Fruit fly (Drosophila melanogaster) whole organism, embryonic: ENCODE results near the gene CG12702.

Experiments
- Antp ChIP-seq: fragments of 200-800 bp; sonication (Bioruptor generic); optimal IDR thresholded peaks from 3 replicates; lab custom pipeline; 2016; ENCODE audit warnings: missing biosample characterization, missing genetic modification characterization
- CG10209 ChIP-seq: fragments of 200-800 bp; sonication (Bioruptor generic); optimal IDR thresholded peaks from 3 replicates; lab custom pipeline; 2017; ENCODE audit warnings: missing biosample characterization, mild to moderate bottlenecking, missing genetic modification characterization, missing genetic modification reagents
- CG1024 ChIP-seq: fragments of 200-800 bp; sonication (Bioruptor generic); IDR thresholded peaks from 2 replicates; pipeline ENCODE4 v1.3.6; 2022; ENCODE audit warnings: missing biosample characterization, missing genetic modification characterization
- CG10366 ChIP-seq: fragments of 200-800 bp; sonication (Bioruptor generic); IDR thresholded peaks from 2 replicates; pipeline ENCODE4 v1.3.6; 2022; ENCODE audit warnings: missing biosample characterization, missing genetic modification characterization
- CG16813 ChIP-seq: fragments of 200-800 bp; sonication (Bioruptor generic); IDR thresholded peaks from 3 replicates; pipeline ENCODE4 v1.3.6; 2022; ENCODE audit warnings: missing biosample characterization, missing genetic modification characterization; ENCODE audit not compliant: partially characterized antibody
- CG1832 ChIP-seq: fragments of 200-800 bp; sonication (Bioruptor generic); optimal IDR thresholded peaks from 2 replicates; lab custom pipeline; 2017; ENCODE audit warnings: missing biosample characterization, mild to moderate bottlenecking, missing genetic modification characterization, inconsistent platforms
- CG3281 ChIP-seq: fragments of 200-800 bp; sonication (Bioruptor generic); optimal IDR thresholded peaks from 3 replicates; lab custom pipeline; 2017; ENCODE audit warnings: missing biosample characterization, mild to moderate bottlenecking, missing genetic modification characterization
- CG4328 ChIP-seq: fragments of 200-800 bp; sonication (Bioruptor generic); optimal IDR thresholded peaks from 3 replicates; lab custom pipeline; 2017; ENCODE audit warnings: missing biosample characterization, missing genetic modification reagents, missing genetic modification characterization
- CG43689 ChIP-seq: fragments of 200-800 bp; sonication (Bioruptor generic); IDR thresholded peaks from 2 replicates; pipeline ENCODE4 v1.3.6; 2022; ENCODE audit warnings: missing biosample characterization, missing genetic modification characterization
- CG4424 ChIP-seq: fragments of 200-800 bp; sonication (Bioruptor generic); optimal IDR thresholded peaks from 3 replicates; lab custom pipeline; 2016; ENCODE audit warnings: missing biosample characterization, missing genetic modification characterization
- CG7745 ChIP-seq: fragments of 200-800 bp; sonication (Bioruptor generic); optimal IDR thresholded peaks from 2 replicates; lab custom pipeline; 2018; ENCODE audit warnings: missing biosample characterization, mild to moderate bottlenecking, missing genetic modification characterization, moderate library complexity
- CG7928 ChIP-seq: fragments of 200-800 bp; sonication (Bioruptor generic); optimal IDR thresholded peaks from 2 replicates; lab custom pipeline; 2017; ENCODE audit warnings: missing biosample characterization, mild to moderate bottlenecking, missing genetic modification characterization
- CG9727 ChIP-seq: fragments of 200-800 bp; sonication (Bioruptor generic); optimal IDR thresholded peaks from 3 replicates; lab custom pipeline; 2017; ENCODE audit warnings: missing biosample characterization, mild to moderate bottlenecking, missing genetic modification characterization
- Deaf1 ChIP-seq: fragments of 200-800 bp; optimal IDR thresholded peaks from 3 replicates; lab custom pipeline; 2019; ENCODE audit warnings: missing biosample characterization, mild to moderate bottlenecking, missing genetic modification characterization, moderate library complexity
- Dek ChIP-seq: fragments of 200-800 bp; sonication (Bioruptor generic); optimal IDR thresholded peaks from 3 replicates; lab custom pipeline; 2019; ENCODE audit warnings: missing biosample characterization, mild to moderate bottlenecking, missing genetic modification characterization, moderate library complexity
- Dip2 ChIP-seq: fragments of 200-800 bp; sonication (Bioruptor generic); IDR thresholded peaks from 2 replicates; pipeline ENCODE4 v1.3.6; 2022; ENCODE audit warnings: missing biosample characterization, missing genetic modification characterization
- Ets65A ChIP-seq: fragments of 200-800 bp; sonication (Bioruptor generic); peaks from one replicate; lab custom pipeline; 2016; ENCODE audit warnings: missing biosample characterization, missing genetic modification characterization
- H2.0 ChIP-seq: fragments of 200-800 bp; sonication (Bioruptor generic); IDR thresholded peaks from 2 replicates; pipeline ENCODE4 v1.3.6; 2022; ENCODE audit warnings: missing biosample characterization, missing genetic modification characterization
- Med ChIP-seq: fragments of 200-800 bp; sonication (Bioruptor generic); peaks from one replicate; lab custom pipeline; 2016; ENCODE audit warnings: missing biosample characterization, missing genetic modification characterization, mild to moderate bottlenecking, inconsistent platforms, moderate library complexity
- NC2α ChIP-seq: fragments of 200-800 bp; sonication (Bioruptor generic); optimal IDR thresholded peaks from 2 replicates; lab custom pipeline; 2016; ENCODE audit warnings: missing biosample characterization, missing genetic modification characterization
- NC2β ChIP-seq: fragments of 200-800 bp; sonication (Bioruptor generic); optimal IDR thresholded peaks from 2 replicates; lab custom pipeline; 2016; ENCODE audit warnings: missing biosample characterization, missing genetic modification characterization
- Oli ChIP-seq: fragments of 200-800 bp; sonication (Bioruptor generic); optimal IDR thresholded peaks from 2 replicates; lab custom pipeline; 2018; ENCODE audit warnings: missing biosample characterization, mild to moderate bottlenecking, missing genetic modification characterization, moderate library complexity
- ash1 ChIP-seq: fragments of 200-800 bp; sonication (Bioruptor generic); optimal IDR thresholded peaks from 2 replicates; lab custom pipeline; 2018; ENCODE audit warnings: missing biosample characterization, mild to moderate bottlenecking, missing genetic modification characterization
- ato ChIP-seq: fragments of 200-800 bp; sonication (Bioruptor generic); IDR thresholded peaks from 2 replicates; pipeline ENCODE4 v1.3.6; 2022; ENCODE audit warnings: missing biosample characterization, missing genetic modification characterization; ENCODE audit not compliant: partially characterized antibody
- br ChIP-seq: fragments of >200 bp; optimal IDR thresholded peaks from 2 replicates; lab custom pipeline; 2017
- cad ChIP-seq: fragments of >200 bp; optimal IDR thresholded peaks from 2 replicates; lab custom pipeline; 2017; ENCODE audit warnings: missing biosample characterization, missing genetic modification characterization
- cas ChIP-seq: fragments of 200-800 bp; sonication (Bioruptor generic); IDR thresholded peaks from 2 replicates; pipeline ENCODE4 v1.3.6; 2022; ENCODE audit warnings: missing biosample characterization, missing genetic modification characterization
- caup ChIP-seq: fragments of 200-800 bp; sonication (Bioruptor generic); optimal IDR thresholded peaks from 3 replicates; lab custom pipeline; 2017; ENCODE audit warnings: missing biosample characterization, mild to moderate bottlenecking, missing genetic modification characterization, moderate library complexity; ENCODE audit not compliant: severe bottlenecking
- cg ChIP-seq: fragments of 200-800 bp; sonication (Bioruptor generic); optimal IDR thresholded peaks from 3 replicates; lab custom pipeline; 2019; ENCODE audit warnings: missing biosample characterization, mild to moderate bottlenecking, missing genetic modification characterization, moderate library complexity
- croc ChIP-seq: fragments of 200-800 bp; sonication (Bioruptor generic); conservative IDR thresholded peaks from 3 replicates; pipeline ENCODE4 v1.3.6; 2022; ENCODE audit warnings: missing biosample characterization, missing genetic modification characterization
- crol ChIP-seq: fragments of 200-800 bp; sonication (Bioruptor generic); IDR thresholded peaks from 2 replicates; pipeline ENCODE4 v1.3.6; 2022; ENCODE audit warnings: missing biosample characterization, missing genetic modification characterization
- disco-r ChIP-seq: fragments of 200-800 bp; sonication (Bioruptor generic); optimal IDR thresholded peaks from 2 replicates; lab custom pipeline; 2016; ENCODE audit warnings: missing biosample characterization, missing genetic modification characterization
- eve ChIP-seq, 2 experiments: fragments of >200 bp; optimal IDR thresholded peaks; 2 replicates each; lab custom pipeline; 2017; ENCODE audit warnings: missing biosample characterization in 2 of 2, missing genetic modification characterization in 2 of 2
- grn ChIP-seq: fragments of 200-800 bp; sonication (Bioruptor generic); optimal IDR thresholded peaks from 3 replicates; lab custom pipeline; 2017; ENCODE audit warnings: missing biosample characterization, missing genetic modification characterization
- nom ChIP-seq: fragments of 200-800 bp; sonication (Bioruptor generic); optimal IDR thresholded peaks from 2 replicates; lab custom pipeline; 2017; ENCODE audit warnings: missing biosample characterization, missing genetic modification characterization, mild to moderate bottlenecking, moderate library complexity, missing genetic modification reagents
- onecut ChIP-seq: fragments of 200-800 bp; sonication (Bioruptor generic); IDR thresholded peaks from 2 replicates; pipeline ENCODE4 v1.3.6; 2022; ENCODE audit warnings: missing biosample characterization, missing genetic modification characterization
- p53 ChIP-seq: fragments of 200-800 bp; sonication (Bioruptor generic); optimal IDR thresholded peaks from 2 replicates; lab custom pipeline; 2016; ENCODE audit warnings: missing biosample characterization, missing genetic modification characterization
- phol ChIP-seq: fragments of 200-800 bp; sonication (Bioruptor generic); optimal IDR thresholded peaks from 3 replicates; lab custom pipeline; 2018; ENCODE audit warnings: missing biosample characterization, mild to moderate bottlenecking, missing genetic modification characterization, moderate library complexity
- salm ChIP-seq: fragments of 200-800 bp; sonication (Bioruptor generic); optimal IDR thresholded peaks from 2 replicates; lab custom pipeline; 2018; ENCODE audit warnings: missing biosample characterization, mild to moderate bottlenecking, missing genetic modification characterization
- schlank ChIP-seq: fragments of 200-800 bp; sonication (Bioruptor generic); optimal IDR thresholded peaks from 2 replicates; lab custom pipeline; 2018; ENCODE audit warnings: missing biosample characterization, mild to moderate bottlenecking, missing genetic modification characterization
- sr ChIP-seq: fragments of 200-800 bp; sonication (Bioruptor generic); IDR thresholded peaks from 3 replicates; pipeline ENCODE4 v1.3.6; 2022; ENCODE audit warnings: missing biosample characterization, missing genetic modification characterization
- tll ChIP-seq, 2 experiments: fragments of 200-800 bp in 1 of 2; fragments of >200 bp in 1 of 2; sonication (Bioruptor generic) in 1 of 2; optimal IDR thresholded peaks; 2 replicates each; lab custom pipeline; 2017 to 2019; ENCODE audit warnings: missing biosample characterization in 2 of 2, missing genetic modification characterization in 2 of 2, mild to moderate bottlenecking in 1 of 2, moderate library complexity in 1 of 2
- vvl ChIP-seq: fragments of 200-800 bp; sonication (Bioruptor generic); IDR thresholded peaks from 2 replicates; pipeline ENCODE4 v1.3.6; 2022; ENCODE audit warnings: missing biosample characterization, missing genetic modification characterization
- zen ChIP-seq: fragments of 200-800 bp; sonication (Bioruptor generic); optimal IDR thresholded peaks from 3 replicates; lab custom pipeline; 2018; ENCODE audit warnings: missing biosample characterization, mild to moderate bottlenecking, missing genetic modification characterization, moderate library complexity
- zf30C ChIP-seq: fragments of 200-800 bp; sonication (Bioruptor generic); optimal IDR thresholded peaks from 3 replicates; lab custom pipeline; 2018; ENCODE audit warnings: missing biosample characterization, mild to moderate bottlenecking, missing genetic modification characterization

Gene CG12702

DNA sequence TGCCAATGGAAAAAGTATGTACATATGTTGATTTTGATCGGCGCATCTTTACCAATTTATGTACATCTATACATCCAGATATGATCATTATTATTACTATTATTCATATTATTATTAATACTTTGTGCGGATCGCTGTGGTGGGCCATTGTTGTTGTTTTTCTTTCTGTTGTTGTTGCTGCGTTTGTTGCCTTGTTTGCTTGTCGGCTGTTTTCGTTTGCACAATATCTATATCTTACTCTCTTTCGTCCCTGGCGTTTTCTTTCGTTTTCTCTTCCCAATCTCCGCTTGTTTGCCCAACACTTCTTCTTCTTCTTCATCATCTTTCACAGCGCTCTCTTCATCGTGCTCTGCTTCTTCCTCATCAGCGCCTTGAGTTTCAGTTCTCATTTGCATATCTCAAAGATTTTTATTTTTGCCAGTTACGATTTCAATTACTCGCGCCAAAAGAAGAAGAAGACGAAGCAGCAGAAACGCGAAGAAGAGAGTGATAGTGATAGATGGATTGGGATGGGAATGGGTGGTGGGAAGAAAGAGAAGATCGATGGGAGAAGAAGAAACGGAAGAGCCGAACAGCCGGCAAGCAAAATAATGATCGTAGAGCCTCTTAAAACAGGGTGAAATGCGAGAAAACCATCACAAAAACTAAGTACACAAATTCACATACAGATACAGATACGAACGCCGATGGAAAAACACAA is 23.4 kb upstream of the CG12702 start (continued):
- TF ChIP-seq CG1832 (GFP tag; lab: Kevin White, UChicago): no peak

DNA sequence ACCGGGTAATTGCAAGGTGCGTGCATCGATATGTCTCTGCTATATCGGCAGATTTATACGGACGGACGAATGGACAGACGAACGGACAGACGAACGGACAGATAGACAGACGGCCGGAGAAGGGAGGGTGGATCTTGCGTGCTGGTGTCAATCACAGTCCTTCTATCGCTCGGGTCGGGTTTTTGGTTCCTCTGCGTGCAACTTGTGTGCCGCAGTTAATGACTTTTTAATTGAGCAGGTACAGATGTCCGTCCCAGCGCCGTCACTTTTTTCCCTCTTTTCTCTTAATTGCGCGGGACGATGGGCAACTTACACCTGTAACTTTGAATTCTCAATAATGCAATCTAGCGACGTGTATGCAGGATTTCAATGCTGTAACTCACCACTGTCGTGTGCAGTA is 22.1 kb upstream of the CG12702 start:
- TF ChIP-seq CG9727 (GFP tag; lab: Kevin White, UChicago): no peak
- TF ChIP-seq CG10209 (GFP tag; lab: Kevin White, UChicago): peak; percentile 12
- TF ChIP-seq tll (GFP tag; optimal IDR thresholded peaks at IDR 0.05; lab: Kevin White, UChicago): peak in 1 of 2 experiments; percentile 81
- no peak for TF ChIP-seq disco-r
- TF ChIP-seq p53 (GFP tag; lab: Kevin White, UChicago): no peak
- peak; percentile 99 for TF ChIP-seq zen (tag; lab: Kevin White, UChicago)
- TF ChIP-seq zf30C: no peak
- no peak for TF ChIP-seq CG1024 (GFP tag; lab: Robert Waterston, UW)
- no peak for TF ChIP-seq grn (GFP tag; lab: Kevin White, UChicago)
- no peak for TF ChIP-seq Dip2 (GFP tag; lab: Robert Waterston, UW)

DNA sequence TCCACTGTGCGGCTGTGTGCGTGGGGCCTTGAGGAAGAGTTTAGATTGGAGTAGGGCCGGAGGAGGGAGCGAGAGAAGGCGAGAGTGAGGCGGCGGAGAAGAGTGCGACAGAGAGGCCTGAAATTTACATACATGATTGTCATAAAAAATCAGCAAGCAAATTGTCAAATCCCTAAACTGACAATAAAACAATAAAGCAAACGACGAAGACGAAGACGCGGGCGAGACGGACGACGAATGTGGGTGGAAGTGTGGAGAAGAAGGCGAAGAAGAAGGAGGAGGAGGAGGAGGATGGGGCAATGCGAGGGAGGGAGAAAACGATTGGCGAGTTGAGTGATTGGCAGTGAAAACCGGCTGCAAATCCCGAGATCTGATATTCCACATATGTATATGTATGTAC is 20.7 kb upstream of the CG12702 start:
- no peak for TF ChIP-seq cas (GFP tag; lab: Robert Waterston, UW)
- TF ChIP-seq CG43689: no peak
- no peak for TF ChIP-seq ato (GFP tag; lab: Robert Waterston, UW)
- no peak for TF ChIP-seq CG4424 (GFP tag; lab: Kevin White, UChicago)
- TF ChIP-seq CG7928 (GFP tag; lab: Kevin White, UChicago): no peak
- TF ChIP-seq CG1832 (GFP tag; lab: Kevin White, UChicago): peak; percentile 51
- TF ChIP-seq salm (tag; lab: Kevin White, UChicago): no peak
- no peak for TF ChIP-seq Antp
- TF ChIP-seq onecut: no peak
- TF ChIP-seq nom (GFP tag; lab: Kevin White, UChicago): no peak
- no peak for TF ChIP-seq H2.0 (GFP tag; lab: Robert Waterston, UW)
- 0 out of 3 replicates have a peak, but pooled peaks have one; percentile 21 for TF ChIP-seq sr (GFP tag; lab: Robert Waterston, UW)
- no peak for TF ChIP-seq caup (GFP tag; lab: Kevin White, UChicago)
- TF ChIP-seq CG3281 (GFP tag; lab: Kevin White, UChicago): no peak
- no peak for TF ChIP-seq NC2β (GFP tag; lab: Kevin White, UChicago)
- no peak for TF ChIP-seq CG7745
- no peak for TF ChIP-seq croc (GFP tag; lab: Robert Waterston, UW)
- no peak for TF ChIP-seq phol (tag; lab: Kevin White, UChicago)
- peak; percentile 48; the same call in 1 of the 2 replicates for TF ChIP-seq crol (GFP tag; lab: Robert Waterston, UW)
- TF ChIP-seq schlank (tag; lab: Kevin White, UChicago): no peak
- no peak for TF ChIP-seq eve (GFP tag; optimal IDR thresholded peaks at IDR 0.05; lab: Kevin White, UChicago)
- TF ChIP-seq cg: peak; percentile 1
- TF ChIP-seq Dek (tag; lab: Kevin White, UChicago): no peak
- TF ChIP-seq ash1 (GFP tag; lab: Kevin White, UChicago): no peak
- no peak for TF ChIP-seq Oli
- TF ChIP-seq CG16813 (GFP tag; lab: Robert Waterston, UW): no peak
- TF ChIP-seq Deaf1: no peak
- TF ChIP-seq cad: peak; percentile 71
- no peak for TF ChIP-seq CG10366 (GFP tag; lab: Robert Waterston, UW)
- no peak for TF ChIP-seq NC2α (GFP tag; lab: Kevin White, UChicago)
- peak; percentile 6 for TF ChIP-seq Med (GFP tag; lab: Kevin White, UChicago)
- no peak for TF ChIP-seq CG4328 (GFP tag; lab: Kevin White, UChicago)
- TF ChIP-seq vvl: peak; percentile 26; the same call in 1 of the 2 replicates
- TF ChIP-seq Ets65A (GFP tag; lab: Kevin White, UChicago): peak; percentile 11
- TF ChIP-seq br (lab: Kevin White, UChicago): no peak
